Worm (Caenorhabditis elegans) whole organism, L4 larva: ENCODE results near the gene F26G1.5.
A peak's percentile ranks its signal among the peaks of the same experiment; 100 is the strongest.

ENCODE experiments used
- R02D3.7 ChIP-seq: fragments of 150-350 bp; sonication (generic microtip); optimal IDR thresholded peaks from 3 replicates; lab custom pipeline; 2014; ENCODE audit warnings: missing biosample characterization, missing genetic modification characterization
- T20F7.1 ChIP-seq: fragments of 200-800 bp; sonication (Bioruptor generic); optimal IDR thresholded peaks from 2 replicates; lab custom pipeline; 2018; ENCODE audit warnings: mild to moderate bottlenecking, missing genetic modification characterization, missing compliant biosample characterization
- Y48G9A.11 ChIP-seq: fragments of 200-800 bp; sonication (Bioruptor generic); IDR thresholded peaks from 2 replicates; pipeline ENCODE4 v1.3.6; 2022; ENCODE audit warnings: missing genetic modification reagents, missing genetic modification characterization, missing compliant biosample characterization
- Y75B8A.6 ChIP-seq: fragments of 200-800 bp; sonication (Bioruptor generic); IDR thresholded peaks from 2 replicates; pipeline ENCODE4 v1.3.6; 2022; ENCODE audit warnings: missing genetic modification reagents, missing genetic modification characterization, missing compliant biosample characterization
- aha-1 ChIP-seq: fragments of 150-350 bp; peaks from one replicate; lab custom pipeline; 2014; ENCODE audit warnings: missing biosample characterization, missing genetic modification characterization
- ama-1 ChIP-seq: fragments of 150-350 bp; optimal IDR thresholded peaks from 2 replicates; lab custom pipeline; 2014; ENCODE audit warnings: inconsistent platforms, mixed read lengths
- ceh-28 ChIP-seq: fragments of 150-350 bp; optimal IDR thresholded peaks from 2 replicates; lab custom pipeline; 2014; ENCODE audit warnings: missing biosample characterization, missing genetic modification reagents, missing genetic modification characterization
- ceh-44 ChIP-seq: fragments of 200-800 bp; sonication (Bioruptor generic); IDR thresholded peaks from 2 replicates; pipeline ENCODE4 v1.3.6; 2022; ENCODE audit warnings: missing genetic modification reagents, missing genetic modification characterization, missing compliant biosample characterization
- daf-16 ChIP-seq, 3 experiments: sonication (generic microtip); optimal IDR thresholded peaks; 2 replicates each; lab custom pipeline; 2016 to 2017; ENCODE audit warnings: missing genetic modification characterization in 3 of 3, missing genetic modification reagents in 3 of 3, mild to moderate bottlenecking in 2 of 3, missing compliant biosample characterization in 2 of 3, missing biosample characterization in 1 of 3, moderate library complexity in 1 of 3
- daf-8 ChIP-seq: fragments of 200-800 bp; sonication (Bioruptor generic); IDR thresholded peaks from 2 replicates; pipeline ENCODE4 v1.3.6; 2022; ENCODE audit warnings: missing genetic modification characterization, missing compliant biosample characterization
- dmd-6 ChIP-seq: fragments of 200-800 bp; sonication (Bioruptor generic); IDR thresholded peaks from 2 replicates; pipeline ENCODE4 v1.3.6; 2022; ENCODE audit warnings: missing genetic modification reagents, missing genetic modification characterization, missing compliant biosample characterization
- dmd-8 ChIP-seq: fragments of 200-800 bp; sonication (Bioruptor generic); IDR thresholded peaks from 2 replicates; pipeline ENCODE4 v1.3.6; 2022; ENCODE audit warnings: missing genetic modification characterization, missing compliant biosample characterization
- dmd-9 ChIP-seq: fragments of 200-800 bp; sonication (Bioruptor generic); IDR thresholded peaks from 2 replicates; pipeline ENCODE4 v1.3.6; 2022; ENCODE audit warnings: missing genetic modification reagents, missing genetic modification characterization, missing compliant biosample characterization
- dpl-1 ChIP-seq: fragments of 150-350 bp; optimal IDR thresholded peaks from 2 replicates; lab custom pipeline; 2014; ENCODE audit warnings: missing biosample characterization, missing genetic modification reagents, missing genetic modification characterization
- duxl-1 ChIP-seq: sonication (generic microtip); optimal IDR thresholded peaks from 2 replicates; lab custom pipeline; 2016; ENCODE audit warnings: mild to moderate bottlenecking, missing genetic modification characterization, moderate library complexity, missing compliant biosample characterization; ENCODE audit not compliant: poor library complexity
- hlh-11 ChIP-seq: fragments of 200-800 bp; sonication (Bioruptor generic); optimal IDR thresholded peaks from 2 replicates; lab custom pipeline; 2018; ENCODE audit warnings: mild to moderate bottlenecking, missing genetic modification characterization, missing compliant biosample characterization
- hmg-1.1 ChIP-seq: fragments of 200-800 bp; sonication (Bioruptor generic); IDR thresholded peaks from 2 replicates; pipeline ENCODE4 v1.3.6; 2022; ENCODE audit warnings: missing genetic modification reagents, missing genetic modification characterization, missing compliant biosample characterization
- lin-15B ChIP-seq: fragments of 150-350 bp; sonication (generic microtip); optimal IDR thresholded peaks from 3 replicates; lab custom pipeline; 2014; ENCODE audit warnings: missing biosample characterization, missing genetic modification characterization
- mes-2 ChIP-seq: sonication (generic microtip); optimal IDR thresholded peaks from 2 replicates; lab custom pipeline; 2016; ENCODE audit warnings: missing genotype, mild to moderate bottlenecking, missing genetic modification characterization, missing compliant biosample characterization; ENCODE audit not compliant: poor library complexity, severe bottlenecking
- mxl-2 ChIP-seq: fragments of 200-800 bp; sonication (Bioruptor generic); conservative IDR thresholded peaks from 2 replicates; pipeline ENCODE4 v1.3.6; 2022; ENCODE audit warnings: missing genetic modification reagents, missing genetic modification characterization, missing compliant biosample characterization
- nhr-10 ChIP-seq: fragments of 150-350 bp; optimal IDR thresholded peaks from 2 replicates; lab custom pipeline; 2014; ENCODE audit warnings: missing biosample characterization, missing genetic modification characterization
- nhr-102 ChIP-seq: sonication (generic microtip); optimal IDR thresholded peaks from 2 replicates; lab custom pipeline; 2016; ENCODE audit warnings: mild to moderate bottlenecking, missing genetic modification characterization, moderate library complexity, missing compliant biosample characterization
- nhr-237 ChIP-seq: sonication (generic microtip); optimal IDR thresholded peaks from 2 replicates; lab custom pipeline; 2017; ENCODE audit warnings: missing biosample characterization, missing genetic modification characterization
- nhr-42 ChIP-seq: fragments of 200-800 bp; sonication (Bioruptor generic); IDR thresholded peaks from 2 replicates; pipeline ENCODE4 v1.3.6; 2022; ENCODE audit warnings: missing genetic modification characterization, missing compliant biosample characterization
- pha-4 ChIP-seq, 2 experiments: fragments of 150-350 bp in 1 of 2; fragments of 200-800 bp in 1 of 2; sonication (Bioruptor generic) in 1 of 2; IDR thresholded peaks in 1 of 2; optimal IDR thresholded peaks in 1 of 2; 2 replicates each; pipeline versions ENCODE4 v1.3.6 to Lab custom; 2014 to 2022; ENCODE audit warnings: missing genetic modification characterization in 2 of 2, missing genetic modification reagents in 2 of 2, missing biosample characterization in 1 of 2, missing compliant biosample characterization in 1 of 2
- saeg-2 ChIP-seq: fragments of 200-800 bp; sonication (Bioruptor generic); IDR thresholded peaks from 2 replicates; pipeline ENCODE4 v1.3.6; 2022; ENCODE audit warnings: missing genetic modification reagents, missing genetic modification characterization, missing compliant biosample characterization
- set-16 ChIP-seq: fragments of 200-800 bp; sonication (Bioruptor generic); IDR thresholded peaks from 2 replicates; pipeline ENCODE4 v1.3.6; 2022; ENCODE audit warnings: missing genetic modification reagents, missing genetic modification characterization, missing compliant biosample characterization
- skn-1 ChIP-seq: fragments of 150-350 bp; optimal IDR thresholded peaks from 2 replicates; lab custom pipeline; 2014; ENCODE audit warnings: missing biosample characterization, missing genetic modification characterization
- snpc-4 ChIP-seq: fragments of 150-350 bp; optimal IDR thresholded peaks from 2 replicates; lab custom pipeline; 2014; ENCODE audit warnings: missing biosample characterization, missing genetic modification characterization
- spr-1 ChIP-seq: sonication (generic microtip); optimal IDR thresholded peaks from 2 replicates; lab custom pipeline; 2016; ENCODE audit warnings: mild to moderate bottlenecking, missing genetic modification characterization, missing compliant biosample characterization
- spr-3 ChIP-seq: fragments of 200-800 bp; sonication (Bioruptor generic); optimal IDR thresholded peaks from 2 replicates; lab custom pipeline; 2018; ENCODE audit warnings: mild to moderate bottlenecking, missing genetic modification characterization, missing compliant biosample characterization
- unc-62 ChIP-seq, 3 experiments: fragments of 150-350 bp in 1 of 3; sonication (generic microtip); optimal IDR thresholded peaks in 2 of 3; peaks in 1 of 3; 1 replicate in 1 of 3; 2 replicates in 2 of 3; lab custom pipeline; 2014 to 2017; ENCODE audit warnings: missing biosample characterization in 3 of 3, missing genetic modification characterization in 3 of 3, missing genetic modification reagents in 3 of 3, missing genotype in 1 of 3
- zfp-2 ChIP-seq: sonication (generic microtip); optimal IDR thresholded peaks from 2 replicates; lab custom pipeline; 2016; ENCODE audit warnings: mild to moderate bottlenecking, missing genetic modification characterization, missing compliant biosample characterization
- zfp-3 ChIP-seq: fragments of 200-800 bp; sonication (Bioruptor generic); conservative IDR thresholded peaks from 2 replicates; pipeline ENCODE4 v1.3.6; 2022; ENCODE audit warnings: missing genetic modification reagents, missing genetic modification characterization, missing compliant biosample characterization

Gene F26G1.5

DNA sequence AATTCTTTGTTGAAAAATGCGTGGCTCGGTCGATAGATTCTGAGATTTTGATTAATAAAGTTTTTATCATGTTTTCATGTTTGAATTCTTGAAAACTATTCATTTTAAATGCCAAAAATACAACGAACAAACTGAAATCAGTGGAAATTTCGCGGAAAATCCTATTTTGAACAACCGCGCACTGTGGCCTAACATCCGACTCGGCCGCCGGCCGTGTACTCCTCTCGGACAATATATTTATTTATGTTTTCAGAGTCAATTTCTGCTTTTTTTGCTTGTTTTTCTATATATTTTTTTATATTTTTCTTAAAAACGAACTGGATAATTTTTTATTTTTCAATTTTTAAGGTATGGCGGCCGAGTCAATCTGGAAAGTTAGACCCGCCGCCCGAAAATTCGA is 20.1 kb upstream of the F26G1.5 start, which contains the start of gene F26G1.1 (continued):
- no peak for TF ChIP-seq lin-15B (tag; lab: Kevin White, UChicago)

DNA sequence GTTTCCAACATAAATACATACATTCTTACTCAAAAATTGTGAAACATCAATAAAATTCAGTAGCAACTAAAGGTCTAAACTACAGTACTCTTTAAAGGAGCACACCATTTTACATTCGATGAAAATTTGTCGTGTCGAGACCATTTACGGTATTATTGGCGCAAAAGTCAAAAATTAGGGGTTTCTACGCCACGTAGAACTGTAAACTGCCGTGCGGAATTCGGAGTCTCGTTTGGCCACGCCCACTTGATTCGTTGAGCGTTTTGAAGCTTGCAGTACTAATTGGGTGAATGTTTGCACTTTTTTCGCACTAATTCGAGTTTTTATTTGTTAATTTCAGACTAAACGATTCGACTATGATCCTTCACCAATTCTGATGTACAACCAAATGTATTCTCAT is 19.5 kb upstream of the F26G1.5 start:
- TF ChIP-seq daf-8 (GFP tag; lab: Robert Waterston, UW) (no peak), zfp-3 (GFP tag; lab: Robert Waterston, UW) (no peak), Y48G9A.11 (GFP tag; lab: Robert Waterston, UW) (peak; percentile 87), ceh-44 (GFP tag; lab: Robert Waterston, UW) (no peak), Y75B8A.6 (GFP tag; lab: Robert Waterston, UW) (no peak), daf-16 (GFP tag; optimal IDR thresholded peaks at IDR 0.05; lab: Kevin White, UChicago) (no peak), daf-16 (tag; optimal IDR thresholded peaks at IDR 0.05; lab: Kevin White, UChicago) (no peak), skn-1 (no peak), mxl-2 (no peak), pha-4 (GFP tag; IDR thresholded peaks at IDR 0.05; lab: Robert Waterston, UW) (no peak), pha-4 (tag; optimal IDR thresholded peaks at IDR 0.05; lab: Kevin White, UChicago) (no peak), duxl-1 (tag; lab: Kevin White, UChicago) (no peak), dpl-1 (GFP tag; lab: Kevin White, UChicago) (no peak), ama-1 (lab: Kevin White, UChicago) (no peak), dmd-6 (GFP tag; lab: Robert Waterston, UW) (no peak), ceh-28 (tag; lab: Kevin White, UChicago) (no peak), set-16 (GFP tag; lab: Robert Waterston, UW) (no peak), nhr-102 (no peak), hlh-11 (no peak), spr-1 (peak; percentile 88), spr-3 (GFP tag; lab: Kevin White, UChicago) (peak; percentile 91), T20F7.1 (peak; percentile 79)

DNA sequence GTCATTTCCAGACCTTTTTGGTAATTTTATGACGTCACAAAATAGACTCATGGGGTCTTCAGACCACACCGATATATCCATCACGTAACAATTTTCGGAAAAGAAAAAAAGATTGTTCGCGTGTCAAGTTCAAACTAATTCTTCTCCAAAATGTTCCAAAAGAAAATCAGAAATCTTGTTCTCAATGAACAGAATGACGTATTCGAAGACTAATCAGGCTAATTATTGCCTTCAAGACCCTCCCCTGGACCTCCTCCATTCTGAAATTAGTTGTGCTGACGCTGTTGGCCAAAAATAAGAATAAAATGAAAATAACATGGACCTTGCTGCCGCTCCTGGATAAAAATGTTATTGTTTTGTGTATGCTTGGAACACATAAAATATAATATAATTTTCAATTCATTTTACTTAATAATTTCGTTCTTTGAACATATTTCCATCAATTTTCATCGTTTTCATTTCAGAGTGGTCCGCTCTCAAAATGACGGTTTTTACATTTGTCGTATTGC is 18.7 kb upstream of the F26G1.5 start, which contains the start of gene F26G1.15:
TSS of gene F26G1.15 (plus strand) at position 459 of the 509 bp plus-strand sequence.
- TF ChIP-seq unc-62 (GFP tag; optimal IDR thresholded peaks at IDR 0.05 in 1 of 2; lab: Kevin White, UChicago) (peak in 1 of 2 experiments; percentile 94), unc-62 (tag; optimal IDR thresholded peaks at IDR 0.05; lab: Kevin White, UChicago) (no peak), aha-1 (tag; lab: Kevin White, UChicago) (peak; percentile 35), dmd-8 (no peak)

DNA sequence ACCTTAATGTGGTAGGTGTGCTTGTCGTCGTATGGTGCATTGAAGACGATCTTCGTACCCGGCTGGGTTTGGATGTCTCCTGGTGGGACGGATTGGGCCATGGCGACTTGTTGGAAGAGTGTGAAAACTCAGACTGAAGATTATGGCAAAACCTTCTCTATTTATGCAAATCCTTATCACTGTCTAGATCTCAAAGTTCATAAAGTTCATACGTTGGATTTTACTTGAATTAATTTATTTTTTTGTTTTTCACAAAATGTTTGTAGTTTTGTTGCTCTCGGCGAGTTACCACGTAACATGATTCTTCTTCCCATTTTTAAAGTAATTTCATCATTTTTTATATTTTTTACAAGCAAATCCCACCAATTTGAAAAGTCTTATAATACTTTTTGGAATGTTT is 15.0 kb upstream of the F26G1.5 start, which contains the start of gene msp-3:
TSS of gene msp-3 (minus strand) at position 101 of the 400 bp plus-strand sequence.
- TF ChIP-seq Y48G9A.11 (GFP tag; lab: Robert Waterston, UW) = no peak
- TF ChIP-seq nhr-237 (tag; lab: Kevin White, UChicago) = no peak
- TF ChIP-seq nhr-10 (tag; lab: Kevin White, UChicago) = no peak
- TF ChIP-seq R02D3.7 = no peak
- no peak for TF ChIP-seq nhr-42
- TF ChIP-seq hmg-1.1 (GFP tag; lab: Robert Waterston, UW) = no peak
- TF ChIP-seq snpc-4 (tag; lab: Kevin White, UChicago) = no peak
- TF ChIP-seq zfp-2 (tag; lab: Kevin White, UChicago) = no peak
- no peak for TF ChIP-seq mes-2 (tag; lab: Kevin White, UChicago)
- no peak for TF ChIP-seq saeg-2 (GFP tag; lab: Robert Waterston, UW)
- TF ChIP-seq dmd-9 = no peak
- TF ChIP-seq, all 104 proteins: peak for 0
